Fruit fly (Drosophila melanogaster): Measurements from ENCODE around the gene snRNP-U1-C.

snRNP-U1-C gene

DNA sequence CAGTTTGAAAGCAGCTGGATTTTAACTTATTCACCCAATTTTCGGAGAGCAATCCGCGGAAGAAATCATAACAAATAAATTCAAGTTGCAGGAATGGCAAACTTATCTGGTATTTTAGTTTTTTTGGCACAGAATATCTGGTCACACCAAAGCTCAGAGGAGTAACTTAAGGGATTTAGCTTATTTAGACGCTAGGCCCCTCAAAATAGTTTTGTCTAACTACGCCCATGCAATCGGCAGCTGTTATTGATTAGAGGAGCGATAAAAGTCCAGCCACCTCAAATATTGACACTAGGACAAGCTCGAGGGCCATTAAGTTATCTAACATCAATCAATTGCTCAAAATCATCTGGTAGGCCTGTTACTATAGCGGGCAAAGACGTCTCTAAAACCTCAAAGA lies 45.3 kb upstream of the snRNP-U1-C start, which contains the start of the genes GatA and P5cr (continued):
- TF ChIP-seq CG18619 (GFP tag; optimal IDR thresholded peaks at IDR 0.05) (peak; percentile 69), GATAe (GFP tag; conservative IDR thresholded peaks at IDR 0.05) (no peak; the same call in 1 of the 2 replicates), CG8924 (tag; optimal IDR thresholded peaks at IDR 0.05) (peak; percentile 71), CG12744 (GFP tag; optimal IDR thresholded peaks at IDR 0.05) (peak; percentile 75), emc (GFP tag; optimal IDR thresholded peaks at IDR 0.05) (peak; percentile 77), pzg (GFP tag; optimal IDR thresholded peaks at IDR 0.05) (peak; percentile 74), CG7745 (tag; optimal IDR thresholded peaks at IDR 0.05) (no peak), Tbp (GFP tag; optimal IDR thresholded peaks at IDR 0.05) (no peak), sens-2 (GFP tag; IDR thresholded peaks at IDR 0.05) (0 out of 2 replicates have a peak, but pooled peaks have one; percentile 34), dysf (GFP tag; IDR thresholded peaks at IDR 0.05) (peak; percentile 91), Sox102F (GFP tag; optimal IDR thresholded peaks at IDR 0.05) (peak; percentile 74), Bdp1 (GFP tag; optimal IDR thresholded peaks at IDR 0.05) (peak; percentile 45), CG17802 (tag; optimal IDR thresholded peaks at IDR 0.05) (peak; percentile 12), trem (tag; optimal IDR thresholded peaks at IDR 0.05) (no peak), Antp (GFP tag; optimal IDR thresholded peaks at IDR 0.05) (peak; percentile 93), Dfd (GFP tag; optimal IDR thresholded peaks at IDR 0.05) (no peak), twi (tag; optimal IDR thresholded peaks at IDR 0.05) (peak; percentile 32), CG17612 (GFP tag; IDR thresholded peaks at IDR 0.05) (no peak), C15 (GFP tag; IDR thresholded peaks at IDR 0.05) (0 out of 3 replicates have a peak, but pooled peaks have one; percentile 11), CG4404 (GFP tag; IDR thresholded peaks at IDR 0.05) (peak; percentile 49; the same call in 1 of the 2 replicates), da (GFP tag; optimal IDR thresholded peaks at IDR 0.05) (peak; percentile 65), HHEX (GFP tag; optimal IDR thresholded peaks at IDR 0.05) (peak; percentile 71), sisA (GFP tag; IDR thresholded peaks at IDR 0.05) (peak; percentile 66), Nf-YB (GFP tag; optimal IDR thresholded peaks at IDR 0.05) (peak; percentile 15), Elba2 (GFP tag; optimal IDR thresholded peaks at IDR 0.05) (no peak), caup (GFP tag; optimal IDR thresholded peaks at IDR 0.05; ENCODE audit: severe bottlenecking) (peak; percentile 78), sens (GFP tag) (peak; percentile 88), ci (GFP tag; IDR thresholded peaks at IDR 0.05) (peak; percentile 89), CG11398 (GFP tag; optimal IDR thresholded peaks at IDR 0.05) (peak; percentile 67), CG34224 (GFP tag; IDR thresholded peaks at IDR 0.05; ENCODE audit: partially characterized antibody) (no peak; the same call in 2 of the 3 replicates), exex (tag; optimal IDR thresholded peaks at IDR 0.05) (peak; percentile 75), ftz-f1 (GFP tag; optimal IDR thresholded peaks at IDR 0.05) (peak; percentile 28), B-H2 (GFP tag; optimal IDR thresholded peaks at IDR 0.05) (peak; percentile 83), unpg (GFP tag; optimal IDR thresholded peaks at IDR 0.05) (peak; percentile 76), CG1233 (GFP tag; optimal IDR thresholded peaks at IDR 0.05) (peak; percentile 64), CG2199 (GFP tag; IDR thresholded peaks at IDR 0.05) (peak; percentile 52; the same call in 1 of the 3 replicates), ems (GFP tag; optimal IDR thresholded peaks at IDR 0.05) (peak; percentile 84), Pdp1 (GFP tag; optimal IDR thresholded peaks at IDR 0.05) (peak; percentile 85 to 86), CG2875 (GFP tag; optimal IDR thresholded peaks at IDR 0.05) (no peak), CG4730 (GFP tag; IDR thresholded peaks at IDR 0.05) (peak; percentile 61), CG31224 (GFP tag; IDR thresholded peaks at IDR 0.05) (peak; percentile 63; the same call in 1 of the 2 replicates), CG7357 (GFP tag; IDR thresholded peaks at IDR 0.05) (no peak), D19A (tag; optimal IDR thresholded peaks at IDR 0.05) (no peak), Bgb (GFP tag; IDR thresholded peaks at IDR 0.05; ENCODE audit: partially characterized antibody) (peak; percentile 11; the same call in 1 of the 2 replicates), aop (GFP tag; IDR thresholded peaks at IDR 0.05) (peak; percentile 64), fru (optimal IDR thresholded peaks at IDR 0.05) (no peak), odd (GFP tag; optimal IDR thresholded peaks at IDR 0.05) (peak; percentile 60), pfk (GFP tag; optimal IDR thresholded peaks at IDR 0.05) (no peak), grau (tag; optimal IDR thresholded peaks at IDR 0.05) (peak; percentile 82)

Data from whole organism, embryonic.